Worm (Caenorhabditis elegans): ENCODE results near the gene W10D9.3.

- no peak for TF ChIP-seq dmd-4 (tag; optimal IDR thresholded peaks at IDR 0.05)
- no peak for TF ChIP-seq gmeb-1 (tag; optimal IDR thresholded peaks at IDR 0.05)
- TF ChIP-seq skn-1 (tag; optimal IDR thresholded peaks at IDR 0.05), result no peak
- no peak for TF ChIP-seq zag-1 (tag; optimal IDR thresholded peaks at IDR 0.05)
- no peak for TF ChIP-seq nhr-12 (tag; optimal IDR thresholded peaks at IDR 0.05)
- TF ChIP-seq nhr-25 (tag; optimal IDR thresholded peaks at IDR 0.05), result no peak
- TF ChIP-seq R02D3.7 (tag; optimal IDR thresholded peaks at IDR 0.05), result no peak
- no peak for TF ChIP-seq unc-62 (GFP tag; optimal IDR thresholded peaks at IDR 0.05)
- no peak for TF ChIP-seq lin-11 (tag; optimal IDR thresholded peaks at IDR 0.05)
- no peak for TF ChIP-seq ama-1 (optimal IDR thresholded peaks at IDR 0.05)
- no peak for TF ChIP-seq C34F6.9 (tag; optimal IDR thresholded peaks at IDR 0.05)
Observed at ce11 chrII:502638-503037, 41.9 kb upstream of the W10D9.3 start.
